Fruit fly (Drosophila melanogaster) whole organism, prepupa: ENCODE results near the gene Cbs.

Source experiments
- Blimp-1 ChIP-seq: fragments of 200-800 bp; sonication (Bioruptor generic); optimal IDR thresholded peaks from 3 replicates; lab custom pipeline; 2017; ENCODE audit warnings: missing biosample characterization, missing genetic modification characterization, mild to moderate bottlenecking, moderate library complexity, missing genetic modification reagents
- CG10631 ChIP-seq: fragments of 200-800 bp; sonication (Bioruptor generic); optimal IDR thresholded peaks from 2 replicates; lab custom pipeline; 2016; ENCODE audit warnings: missing biosample characterization, missing genetic modification characterization
- CG10669 ChIP-seq: fragments of 200-800 bp; sonication (Bioruptor generic); optimal IDR thresholded peaks from 3 replicates; lab custom pipeline; 2018; ENCODE audit warnings: missing biosample characterization, mild to moderate bottlenecking, missing genetic modification characterization, moderate library complexity
- CG11294 ChIP-seq: fragments of 200-800 bp; sonication (Bioruptor generic); IDR thresholded peaks from 2 replicates; pipeline ENCODE4 v1.3.6; 2022; ENCODE audit warnings: missing biosample characterization, missing genetic modification characterization
- CG11762 ChIP-seq: fragments of 200-800 bp; sonication (Bioruptor generic); optimal IDR thresholded peaks from 3 replicates; lab custom pipeline; 2016; ENCODE audit warnings: missing biosample characterization, missing genetic modification characterization; ENCODE audit not compliant: insufficient read depth
- CG11902 ChIP-seq: fragments of 200-800 bp; sonication (Bioruptor generic); optimal IDR thresholded peaks from 3 replicates; lab custom pipeline; 2016; ENCODE audit warnings: missing biosample characterization, missing genetic modification characterization
- CG1621 ChIP-seq: fragments of 200-800 bp; sonication (Bioruptor generic); optimal IDR thresholded peaks from 3 replicates; lab custom pipeline; 2018; ENCODE audit warnings: missing biosample characterization, mild to moderate bottlenecking, missing genetic modification characterization
- CG3032 ChIP-seq: fragments of 200-800 bp; optimal IDR thresholded peaks from 2 replicates; lab custom pipeline; 2019; ENCODE audit warnings: missing biosample characterization, mild to moderate bottlenecking, missing genetic modification characterization, moderate library complexity
- CG32006 ChIP-seq: fragments of 200-800 bp; sonication (Bioruptor generic); optimal IDR thresholded peaks from 3 replicates; lab custom pipeline; 2017; ENCODE audit warnings: missing biosample characterization, mild to moderate bottlenecking, missing genetic modification characterization
- CG3919 ChIP-seq: fragments of 200-800 bp; sonication (Bioruptor generic); optimal IDR thresholded peaks from 3 replicates; lab custom pipeline; 2016; ENCODE audit warnings: missing biosample characterization, missing genetic modification characterization
- CG6792 ChIP-seq: fragments of 200-800 bp; sonication (Bioruptor generic); optimal IDR thresholded peaks from 3 replicates; lab custom pipeline; 2016; ENCODE audit warnings: missing biosample characterization, missing genetic modification characterization
- CG6854 ChIP-seq: fragments of 200-800 bp; sonication (Bioruptor generic); optimal IDR thresholded peaks from 2 replicates; lab custom pipeline; 2017; ENCODE audit warnings: missing biosample characterization, mild to moderate bottlenecking, missing genetic modification characterization
- CG7368 ChIP-seq: fragments of 200-800 bp; sonication (Bioruptor generic); optimal IDR thresholded peaks from 3 replicates; lab custom pipeline; 2016; ENCODE audit warnings: missing biosample characterization, missing genetic modification characterization
- CG8119 ChIP-seq: fragments of 200-800 bp; sonication (Bioruptor generic); IDR thresholded peaks from 3 replicates; pipeline ENCODE4 v1.3.6; 2022; ENCODE audit warnings: missing biosample characterization, missing genetic modification characterization
- CG8319 ChIP-seq: fragments of 200-800 bp; sonication (Bioruptor generic); optimal IDR thresholded peaks from 3 replicates; lab custom pipeline; 2016; ENCODE audit warnings: missing biosample characterization, missing genetic modification characterization
- CG8632 ChIP-seq: fragments of 200-800 bp; sonication (Bioruptor generic); optimal IDR thresholded peaks from 3 replicates; lab custom pipeline; 2016; ENCODE audit warnings: missing biosample characterization, missing genetic modification characterization
- Eip75B ChIP-seq: fragments of 200-800 bp; sonication (Bioruptor generic); optimal IDR thresholded peaks from 3 replicates; lab custom pipeline; 2016; ENCODE audit warnings: missing biosample characterization, missing genetic modification characterization
- Eip78C ChIP-seq: fragments of 200-800 bp; sonication (Bioruptor generic); peaks from one replicate; lab custom pipeline; 2016; ENCODE audit warnings: missing biosample characterization, missing genetic modification characterization
- Eip93F ChIP-seq: fragments of 200-800 bp; sonication (Bioruptor generic); optimal IDR thresholded peaks from 2 replicates; lab custom pipeline; 2016; ENCODE audit warnings: missing biosample characterization, mild to moderate bottlenecking, missing genetic modification characterization
- Ets21C ChIP-seq: fragments of 200-800 bp; sonication (Bioruptor generic); optimal IDR thresholded peaks from 3 replicates; lab custom pipeline; 2016; ENCODE audit warnings: missing biosample characterization, missing genetic modification characterization
- Ets96B ChIP-seq: fragments of 200-800 bp; optimal IDR thresholded peaks from 2 replicates; lab custom pipeline; 2019; ENCODE audit warnings: missing biosample characterization, mild to moderate bottlenecking, missing genetic modification characterization, moderate library complexity
- Hr38 ChIP-seq: sonication (Bioruptor generic); optimal IDR thresholded peaks from 2 replicates; lab custom pipeline; 2016; ENCODE audit warnings: missing biosample characterization, missing genetic modification characterization
- Hr39 ChIP-seq: fragments of 200-800 bp; sonication (Bioruptor generic); optimal IDR thresholded peaks from 2 replicates; lab custom pipeline; 2016; ENCODE audit warnings: missing biosample characterization, missing genetic modification characterization
- Hr4 ChIP-seq: fragments of 200-800 bp; sonication (Bioruptor generic); optimal IDR thresholded peaks from 3 replicates; lab custom pipeline; 2016; ENCODE audit warnings: missing biosample characterization, missing genetic modification characterization
- Met ChIP-seq: fragments of 200-800 bp; sonication (Bioruptor generic); optimal IDR thresholded peaks from 3 replicates; lab custom pipeline; 2016; ENCODE audit warnings: missing biosample characterization, missing genetic modification characterization
- Sox102F ChIP-seq: fragments of 200-800 bp; sonication (Bioruptor generic); optimal IDR thresholded peaks from 2 replicates; lab custom pipeline; 2016; ENCODE audit warnings: missing biosample characterization, mild to moderate bottlenecking, missing genetic modification characterization
- Sox15 ChIP-seq: fragments of 200-800 bp; sonication (Bioruptor generic); optimal IDR thresholded peaks from 3 replicates; lab custom pipeline; 2016; ENCODE audit warnings: missing biosample characterization, missing genetic modification characterization
- acj6 ChIP-seq: fragments of 200-800 bp; sonication (Bioruptor generic); optimal IDR thresholded peaks from 3 replicates; lab custom pipeline; 2016; ENCODE audit warnings: missing biosample characterization, missing genetic modification characterization
- cyc ChIP-seq: fragments of 200-800 bp; sonication (Bioruptor generic); optimal IDR thresholded peaks from 3 replicates; lab custom pipeline; 2016; ENCODE audit warnings: missing biosample characterization, missing genetic modification characterization
- dsx ChIP-seq: fragments of 200-800 bp; optimal IDR thresholded peaks from 3 replicates; lab custom pipeline; 2019; ENCODE audit warnings: missing biosample characterization, mild to moderate bottlenecking, missing genetic modification characterization, moderate library complexity; ENCODE audit not compliant: poor library complexity, severe bottlenecking
- eg ChIP-seq: fragments of 200-800 bp; sonication (Bioruptor generic); IDR thresholded peaks from 3 replicates; pipeline ENCODE4 v1.3.6; 2022; ENCODE audit warnings: missing biosample characterization, missing genetic modification characterization
- esn ChIP-seq: fragments of 200-800 bp; sonication (Bioruptor generic); optimal IDR thresholded peaks from 2 replicates; lab custom pipeline; 2016; ENCODE audit warnings: missing biosample characterization, mild to moderate bottlenecking, missing genetic modification characterization, moderate library complexity
- lz ChIP-seq: fragments of 200-800 bp; sonication (Bioruptor generic); optimal IDR thresholded peaks from 3 replicates; lab custom pipeline; 2016; ENCODE audit warnings: missing biosample characterization, missing genetic modification characterization
- net ChIP-seq: fragments of 200-800 bp; sonication (Bioruptor generic); optimal IDR thresholded peaks from 3 replicates; lab custom pipeline; 2016; ENCODE audit warnings: missing biosample characterization, missing genetic modification characterization
- salr ChIP-seq, 2 experiments: fragments of 200-800 bp; sonication (Bioruptor generic); optimal IDR thresholded peaks; 3 replicates each; lab custom pipeline; 2016 to 2018; ENCODE audit warnings: missing biosample characterization in 2 of 2, missing genetic modification characterization in 2 of 2, mild to moderate bottlenecking in 1 of 2
- spab ChIP-seq: fragments of 200-800 bp; sonication (Bioruptor generic); optimal IDR thresholded peaks from 2 replicates; lab custom pipeline; 2017; ENCODE audit warnings: missing biosample characterization, mild to moderate bottlenecking, missing genetic modification characterization, missing genetic modification reagents
- ss ChIP-seq, 2 experiments: fragments of 200-800 bp; sonication (Bioruptor generic); optimal IDR thresholded peaks; 2 replicates in 1 of 2; 3 replicates in 1 of 2; lab custom pipeline; 2017 to 2018; ENCODE audit warnings: mild to moderate bottlenecking in 2 of 2, missing biosample characterization in 2 of 2, missing genetic modification characterization in 2 of 2, moderate library complexity in 1 of 2
- svp ChIP-seq: fragments of 200-800 bp; sonication (Bioruptor generic); peaks from one replicate; lab custom pipeline; 2016; ENCODE audit warnings: missing biosample characterization, missing genetic modification characterization
- vri ChIP-seq: fragments of 200-800 bp; sonication (Bioruptor generic); optimal IDR thresholded peaks from 3 replicates; lab custom pipeline; 2016; ENCODE audit warnings: missing biosample characterization, mild to moderate bottlenecking, missing genetic modification characterization

Cbs gene

dm6 chrX:21010541-21010940 lies 34.4 kb upstream of the Cbs start (continued):
- peak; percentile 9 for TF ChIP-seq acj6
- TF ChIP-seq Eip93F (GFP tag; lab: Kevin White, UChicago) = no peak
- no peak for TF ChIP-seq CG11762 (GFP tag; lab: Kevin White, UChicago)
- no peak for TF ChIP-seq Blimp-1 (GFP tag; lab: Kevin White, UChicago)
- peak; percentile 30 for TF ChIP-seq Ets96B
- TF ChIP-seq CG10669 (GFP tag; lab: Kevin White, UChicago) = peak; percentile 49
- no peak for TF ChIP-seq salr (GFP tag; optimal IDR thresholded peaks at IDR 0.05; lab: Kevin White, UChicago)
- TF ChIP-seq CG11902 (GFP tag; lab: Kevin White, UChicago) = no peak
- no peak for TF ChIP-seq Hr39 (GFP tag; lab: Kevin White, UChicago)
- TF ChIP-seq CG11294 (GFP tag; lab: Robert Waterston, UW) = no peak
- no peak for TF ChIP-seq CG6854
- TF ChIP-seq lz = no peak

dm6 chrX:21017568-21017967 lies 27.4 kb upstream of the Cbs start:
- TF ChIP-seq svp (no peak), esn (GFP tag; lab: Kevin White, UChicago) (no peak), CG8319 (GFP tag; lab: Kevin White, UChicago) (no peak), Hr39 (GFP tag; lab: Kevin White, UChicago) (no peak), CG7368 (GFP tag; lab: Kevin White, UChicago) (no peak), CG8119 (no peak), acj6 (no peak), Hr4 (no peak), eg (GFP tag; lab: Robert Waterston, UW) (no peak), Ets21C (GFP tag; lab: Kevin White, UChicago) (no peak), net (GFP tag; lab: Kevin White, UChicago) (no peak), ss (GFP tag; optimal IDR thresholded peaks at IDR 0.05; lab: Kevin White, UChicago) (no peak), Eip75B (GFP tag; lab: Kevin White, UChicago) (no peak), salr (GFP tag; optimal IDR thresholded peaks at IDR 0.05; lab: Kevin White, UChicago) (no peak), Eip93F (GFP tag; lab: Kevin White, UChicago) (no peak)

- TF ChIP-seq CG11902 (GFP tag; lab: Kevin White, UChicago) (no peak), dsx (no peak), Sox15 (GFP tag; lab: Kevin White, UChicago) (no peak), Eip93F (GFP tag; lab: Kevin White, UChicago) (no peak), CG32006 (GFP tag; lab: Kevin White, UChicago) (no peak), CG11762 (GFP tag; lab: Kevin White, UChicago) (no peak), CG6792 (no peak), CG1621 (tag; lab: Kevin White, UChicago) (no peak), CG3919 (GFP tag; lab: Kevin White, UChicago) (no peak), CG3032 (tag; lab: Kevin White, UChicago) (no peak), CG10631 (no peak), Sox102F (GFP tag; lab: Kevin White, UChicago) (no peak), CG8119 (no peak), CG8632 (GFP tag; lab: Kevin White, UChicago) (no peak), esn (GFP tag; lab: Kevin White, UChicago) (no peak), cyc (GFP tag; lab: Kevin White, UChicago) (no peak)
Observed at dm6 chrX:21025788-21026187, 19.1 kb upstream of the Cbs start, which contains the start of gene r-cup. Gene r-cup (minus strand): TSS chrX:21025888.

dm6 chrX:21027929-21028575 lies 16.9 kb upstream of the Cbs start, which contains the start of gene CG1532:
Gene CG1532 (minus strand): TSS chrX:21028361.
- peak; percentile 83 for TF ChIP-seq Eip78C
- peak; percentile 25; the same call in 1 of the 3 replicates for TF ChIP-seq eg (GFP tag; lab: Robert Waterston, UW)
- no peak for TF ChIP-seq vri (GFP tag; lab: Kevin White, UChicago)
- TF ChIP-seq CG6854 = peak; percentile 56
- no peak for TF ChIP-seq CG8632 (GFP tag; lab: Kevin White, UChicago)
- peak in 1 of 2 experiments; percentile 1 for TF ChIP-seq ss (GFP tag; optimal IDR thresholded peaks at IDR 0.05; lab: Kevin White, UChicago)
- no peak for TF ChIP-seq spab (GFP tag; lab: Kevin White, UChicago)
- peak; percentile 25 for TF ChIP-seq Met (GFP tag; lab: Kevin White, UChicago)
- peak; percentile 20 for TF ChIP-seq CG10669 (GFP tag; lab: Kevin White, UChicago)
- peak; percentile 13 for TF ChIP-seq CG7368 (GFP tag; lab: Kevin White, UChicago)
- TF ChIP-seq CG3919 (GFP tag; lab: Kevin White, UChicago) = peak; percentile 29
- no peak for TF ChIP-seq Hr38 (GFP tag; lab: Kevin White, UChicago)
- TF ChIP-seq, all 60 proteins: peak for 8
